Worm (Caenorhabditis elegans) whole organism, L2 larva: Measurements from ENCODE around the gene gst-4.

ENCODE experiments used
- F13H6.1 ChIP-seq: sonication (generic microtip); optimal IDR thresholded peaks from 2 replicates; lab custom pipeline; 2016; ENCODE audit warnings: missing genetic modification characterization, missing compliant biosample characterization
- ceh-82 ChIP-seq: fragments of 150-350 bp; optimal IDR thresholded peaks from 2 replicates; lab custom pipeline; 2014; ENCODE audit warnings: missing biosample characterization, missing genetic modification characterization
- lin-39 ChIP-seq: fragments of 150-350 bp; optimal IDR thresholded peaks from 2 replicates; lab custom pipeline; 2014; ENCODE audit warnings: missing biosample characterization, missing genetic modification reagents, missing genetic modification characterization
- lsy-2 ChIP-seq, 2 experiments: fragments of 150-350 bp in 1 of 2; sonication (generic microtip) in 1 of 2; optimal IDR thresholded peaks; 2 replicates each; lab custom pipeline; 2014 to 2017; ENCODE audit warnings: missing biosample characterization in 2 of 2, missing genetic modification characterization in 2 of 2
- unc-55 ChIP-seq: fragments of 150-350 bp; sonication (generic microtip); optimal IDR thresholded peaks from 3 replicates; lab custom pipeline; 2014; ENCODE audit warnings: missing biosample characterization, missing genetic modification reagents, missing genetic modification characterization
- unc-62 ChIP-seq: fragments of 150-350 bp; optimal IDR thresholded peaks from 2 replicates; lab custom pipeline; 2014; ENCODE audit warnings: missing biosample characterization, missing genetic modification reagents, missing genetic modification characterization
- zag-1 ChIP-seq: fragments of 150-350 bp; optimal IDR thresholded peaks from 2 replicates; lab custom pipeline; 2014; ENCODE audit warnings: missing biosample characterization, missing genetic modification characterization

ce11 chrIV:10155475-10155874 is 13.4 kb downstream of the gst-4 start, which contains the start of gene ttr-54:
- TF ChIP-seq lsy-2 (tag; optimal IDR thresholded peaks at IDR 0.05; lab: Kevin White, UChicago), result no peak
- TF ChIP-seq unc-62 (GFP tag; lab: Kevin White, UChicago), result no peak
- no peak for TF ChIP-seq ceh-82
- no peak for TF ChIP-seq zag-1
- TF ChIP-seq unc-55 (GFP tag; lab: Kevin White, UChicago), result no peak
- TF ChIP-seq lin-39 (tag; lab: Kevin White, UChicago), result no peak
- TF ChIP-seq F13H6.1 (tag; lab: Kevin White, UChicago), result no peak
